Fruit fly (Drosophila melanogaster) whole organism, embryonic: ENCODE measurements around the gene CG3740.

Experiments used
- Blimp-1 ChIP-seq: fragments of 200-800 bp; sonication (Bioruptor generic); optimal IDR thresholded peaks from 3 replicates; lab custom pipeline; 2018; ENCODE audit warnings: missing biosample characterization, missing genetic modification characterization, mild to moderate bottlenecking, moderate library complexity, missing genetic modification reagents
- CG10147 ChIP-seq: fragments of 200-800 bp; sonication (Bioruptor generic); optimal IDR thresholded peaks from 2 replicates; lab custom pipeline; 2019; ENCODE audit warnings: missing biosample characterization, mild to moderate bottlenecking, missing genetic modification characterization, moderate library complexity
- CG10979 ChIP-seq: fragments of 200-800 bp; sonication (Bioruptor generic); optimal IDR thresholded peaks from 2 replicates; lab custom pipeline; 2018; ENCODE audit warnings: missing biosample characterization, mild to moderate bottlenecking, missing genetic modification characterization, moderate library complexity
- CG11085 ChIP-seq: fragments of 200-800 bp; sonication (Bioruptor generic); IDR thresholded peaks from 2 replicates; pipeline ENCODE4 v1.3.6; 2022; ENCODE audit warnings: missing biosample characterization, missing genetic modification characterization
- CG1602 ChIP-seq: fragments of 200-800 bp; sonication (Bioruptor generic); optimal IDR thresholded peaks from 3 replicates; lab custom pipeline; 2016; ENCODE audit warnings: missing biosample characterization, missing genetic modification characterization
- CG2129 ChIP-seq: fragments of 200-800 bp; sonication (Bioruptor generic); IDR thresholded peaks from 2 replicates; pipeline ENCODE4 v1.3.6; 2022; ENCODE audit warnings: missing biosample characterization, missing genetic modification characterization; ENCODE audit not compliant: partially characterized antibody
- CG2199 ChIP-seq: fragments of 200-800 bp; sonication (Bioruptor generic); IDR thresholded peaks from 3 replicates; pipeline ENCODE4 v1.3.6; 2022; ENCODE audit warnings: missing biosample characterization, missing genetic modification characterization
- CG4360 ChIP-seq: fragments of 200-800 bp; sonication (Bioruptor generic); IDR thresholded peaks from 2 replicates; pipeline ENCODE4 v1.3.6; 2022; ENCODE audit warnings: missing biosample characterization, missing genetic modification characterization
- CG4730 ChIP-seq: fragments of 200-800 bp; sonication (Bioruptor generic); IDR thresholded peaks from 2 replicates; pipeline ENCODE4 v1.3.6; 2022; ENCODE audit warnings: missing biosample characterization, missing genetic modification characterization
- CG7357 ChIP-seq: fragments of 200-800 bp; sonication (Bioruptor generic); IDR thresholded peaks from 3 replicates; pipeline ENCODE4 v1.3.6; 2022; ENCODE audit warnings: missing biosample characterization, missing genetic modification characterization
- CG7786 ChIP-seq: fragments of 200-800 bp; sonication (Bioruptor generic); optimal IDR thresholded peaks from 2 replicates; lab custom pipeline; 2016; ENCODE audit warnings: missing biosample characterization, missing genetic modification characterization
- CG8944 ChIP-seq: fragments of 200-800 bp; sonication (Bioruptor generic); optimal IDR thresholded peaks from 3 replicates; lab custom pipeline; 2016; ENCODE audit warnings: missing biosample characterization, missing genetic modification characterization
- CG9797 ChIP-seq: fragments of 200-800 bp; sonication (Bioruptor generic); optimal IDR thresholded peaks from 3 replicates; lab custom pipeline; 2018; ENCODE audit warnings: missing biosample characterization, mild to moderate bottlenecking, missing genetic modification characterization
- Dad ChIP-seq: fragments of 200-800 bp; sonication (Bioruptor generic); optimal IDR thresholded peaks from 3 replicates; lab custom pipeline; 2016; ENCODE audit warnings: missing biosample characterization, missing genetic modification characterization
- Doc2 ChIP-seq: fragments of 200-800 bp; sonication (Bioruptor generic); IDR thresholded peaks from 2 replicates; pipeline ENCODE4 v1.3.6; 2022; ENCODE audit warnings: missing biosample characterization, missing genetic modification characterization
- Doc3 ChIP-seq: fragments of 200-800 bp; sonication (Bioruptor generic); IDR thresholded peaks from 3 replicates; pipeline ENCODE4 v1.3.6; 2022; ENCODE audit warnings: missing biosample characterization, missing genetic modification characterization; ENCODE audit not compliant: partially characterized antibody
- E2f2 ChIP-seq: fragments of 200-800 bp; sonication (Bioruptor generic); IDR thresholded peaks from 2 replicates; pipeline ENCODE4 v1.3.6; 2022; ENCODE audit warnings: missing biosample characterization, missing genetic modification characterization
- Ets65A ChIP-seq: fragments of 200-800 bp; sonication (Bioruptor generic); peaks from one replicate; lab custom pipeline; 2016; ENCODE audit warnings: missing biosample characterization, missing genetic modification characterization
- Jarid2 ChIP-seq: fragments of 200-800 bp; sonication (Bioruptor generic); optimal IDR thresholded peaks from 3 replicates; lab custom pipeline; 2017; ENCODE audit warnings: mild to moderate bottlenecking, missing biosample characterization, missing genetic modification reagents, missing genetic modification characterization
- MTF-1 ChIP-seq: fragments of 200-800 bp; sonication (Bioruptor generic); optimal IDR thresholded peaks from 2 replicates; lab custom pipeline; 2018; ENCODE audit warnings: missing biosample characterization, mild to moderate bottlenecking, missing genetic modification characterization, borderline replicate concordance
- NFAT ChIP-seq: fragments of 200-800 bp; sonication (Bioruptor generic); IDR thresholded peaks from 2 replicates; pipeline ENCODE4 v1.3.6; 2022; ENCODE audit warnings: missing biosample characterization, missing genetic modification characterization
- Neu2 ChIP-seq: fragments of 200-800 bp; sonication (Bioruptor generic); optimal IDR thresholded peaks from 3 replicates; lab custom pipeline; 2016; ENCODE audit warnings: missing biosample characterization, missing genetic modification characterization, borderline replicate concordance
- NfI ChIP-seq: fragments of 200-800 bp; sonication (Bioruptor generic); optimal IDR thresholded peaks from 3 replicates; lab custom pipeline; 2018; ENCODE audit warnings: missing biosample characterization, mild to moderate bottlenecking, missing genetic modification characterization, moderate library complexity
- Ravus ChIP-seq: fragments of 200-800 bp; sonication (Bioruptor generic); IDR thresholded peaks from 2 replicates; pipeline ENCODE4 v1.3.6; 2022; ENCODE audit warnings: missing biosample characterization, missing genetic modification characterization
- chn ChIP-seq: fragments of 200-800 bp; sonication (Bioruptor generic); optimal IDR thresholded peaks from 2 replicates; lab custom pipeline; 2016; ENCODE audit warnings: missing biosample characterization, missing genetic modification characterization
- ci ChIP-seq: fragments of 200-800 bp; sonication (Bioruptor generic); IDR thresholded peaks from 3 replicates; pipeline ENCODE4 v1.3.6; 2022; ENCODE audit warnings: missing biosample characterization, missing genetic modification characterization
- crc ChIP-seq: fragments of 200-800 bp; sonication (Bioruptor generic); optimal IDR thresholded peaks from 2 replicates; lab custom pipeline; 2016; ENCODE audit warnings: missing biosample characterization, missing genetic modification characterization
- disco-r ChIP-seq: fragments of 200-800 bp; sonication (Bioruptor generic); optimal IDR thresholded peaks from 2 replicates; lab custom pipeline; 2016; ENCODE audit warnings: missing biosample characterization, missing genetic modification characterization
- esg ChIP-seq: fragments of 200-800 bp; sonication (Bioruptor generic); conservative IDR thresholded peaks from 2 replicates; pipeline ENCODE4 v1.3.6; 2022; ENCODE audit warnings: missing biosample characterization, missing genetic modification characterization
- fd96Cb ChIP-seq: fragments of 200-800 bp; sonication (Bioruptor generic); optimal IDR thresholded peaks from 2 replicates; lab custom pipeline; 2018; ENCODE audit warnings: missing biosample characterization, mild to moderate bottlenecking, missing genetic modification characterization, moderate library complexity
- fru ChIP-seq: fragments of >200 bp; optimal IDR thresholded peaks from 2 replicates; lab custom pipeline; 2017
- ftz-f1 ChIP-seq: fragments of 200-800 bp; sonication (Bioruptor generic); optimal IDR thresholded peaks from 2 replicates; lab custom pipeline; 2016; ENCODE audit warnings: missing biosample characterization, missing genetic modification characterization
- gce ChIP-seq: fragments of 200-800 bp; sonication (Bioruptor generic); IDR thresholded peaks from 3 replicates; pipeline ENCODE4 v1.3.6; 2022; ENCODE audit warnings: missing biosample characterization, missing genetic modification characterization
- hb ChIP-seq: fragments of 200-800 bp; sonication (Bioruptor generic); IDR thresholded peaks from 3 replicates; pipeline ENCODE4 v1.3.6; 2022; ENCODE audit warnings: missing biosample characterization, missing genetic modification characterization; ENCODE audit not compliant: partially characterized antibody
- klu ChIP-seq: fragments of 200-800 bp; sonication (Bioruptor generic); IDR thresholded peaks from 2 replicates; pipeline ENCODE4 v1.3.6; 2022; ENCODE audit warnings: missing biosample characterization, missing genetic modification characterization
- mirr ChIP-seq: fragments of 200-800 bp; sonication (Bioruptor generic); optimal IDR thresholded peaks from 3 replicates; lab custom pipeline; 2018; ENCODE audit warnings: missing biosample characterization, mild to moderate bottlenecking, missing genetic modification characterization
- mld ChIP-seq: fragments of 200-800 bp; sonication (Bioruptor generic); IDR thresholded peaks from 3 replicates; pipeline ENCODE4 v1.3.6; 2022; ENCODE audit warnings: missing biosample characterization, missing genetic modification characterization; ENCODE audit not compliant: partially characterized antibody
- nmo ChIP-seq: fragments of 200-800 bp; sonication (Bioruptor generic); optimal IDR thresholded peaks from 2 replicates; lab custom pipeline; 2018; ENCODE audit warnings: missing biosample characterization, mild to moderate bottlenecking, missing genetic modification characterization, moderate library complexity
- pb ChIP-seq: fragments of 200-800 bp; sonication (Bioruptor generic); optimal IDR thresholded peaks from 3 replicates; lab custom pipeline; 2016; ENCODE audit warnings: missing biosample characterization, missing genetic modification characterization
- sd ChIP-seq: fragments of 200-800 bp; sonication (Bioruptor generic); optimal IDR thresholded peaks from 3 replicates; lab custom pipeline; 2018; ENCODE audit warnings: missing biosample characterization, mild to moderate bottlenecking, missing genetic modification characterization, moderate library complexity
- sens-2 ChIP-seq: fragments of 200-800 bp; sonication (Bioruptor generic); IDR thresholded peaks from 2 replicates; pipeline ENCODE4 v1.3.6; 2022; ENCODE audit warnings: missing biosample characterization, missing genetic modification characterization
- sim ChIP-seq: fragments of 200-800 bp; sonication (Bioruptor generic); IDR thresholded peaks from 2 replicates; pipeline ENCODE4 v1.3.6; 2022; ENCODE audit warnings: missing biosample characterization, missing genetic modification characterization
- sisA ChIP-seq: fragments of 200-800 bp; sonication (Bioruptor generic); IDR thresholded peaks from 2 replicates; pipeline ENCODE4 v1.3.6; 2022; ENCODE audit warnings: missing biosample characterization, missing genetic modification characterization
- sr ChIP-seq: fragments of 200-800 bp; sonication (Bioruptor generic); IDR thresholded peaks from 3 replicates; pipeline ENCODE4 v1.3.6; 2022; ENCODE audit warnings: missing biosample characterization, missing genetic modification characterization
- ssp ChIP-seq: fragments of 200-800 bp; sonication (Bioruptor generic); IDR thresholded peaks from 2 replicates; pipeline ENCODE4 v1.3.6; 2022; ENCODE audit warnings: missing biosample characterization, missing genetic modification characterization

CG3740 gene

DNA sequence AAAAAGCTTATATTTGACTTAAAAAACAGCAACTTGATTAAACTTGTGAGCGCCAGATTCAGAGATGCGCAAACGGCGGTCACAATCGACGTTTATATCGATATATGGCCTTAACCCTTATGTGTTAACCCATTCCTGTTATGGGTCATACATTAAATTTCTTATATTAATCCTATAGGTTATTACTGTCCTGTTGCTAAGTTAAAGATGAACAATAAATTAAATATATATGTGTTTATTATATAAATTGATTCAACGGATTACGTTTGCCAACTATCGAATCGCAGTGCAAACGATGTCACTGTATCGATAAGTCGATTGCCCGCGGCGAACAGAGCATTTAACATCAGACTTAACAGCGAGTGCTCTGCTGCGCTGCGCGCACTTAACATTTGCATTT, at the start of gene CG3740, which contains the start of gene hfw (continued):
- no peak for TF ChIP-seq Neu2 (GFP tag; lab: Kevin White, UChicago)
- TF ChIP-seq CG9797 (GFP tag; lab: Kevin White, UChicago): no peak
- peak; percentile 69 for TF ChIP-seq CG7357 (GFP tag; lab: Robert Waterston, UW)
- TF ChIP-seq NFAT: peak; percentile 66
- TF ChIP-seq Dad (GFP tag; lab: Kevin White, UChicago): no peak
- TF ChIP-seq sens-2 (GFP tag; lab: Robert Waterston, UW): no peak
- no peak for TF ChIP-seq MTF-1 (GFP tag; lab: Kevin White, UChicago)
- peak; percentile 12; the same call in 1 of the 2 replicates for TF ChIP-seq Ravus
- TF ChIP-seq Jarid2 (GFP tag; lab: Kevin White, UChicago): no peak
- peak; percentile 67 for TF ChIP-seq CG11085
- TF ChIP-seq NfI (GFP tag; lab: Kevin White, UChicago): peak; percentile 68
- TF ChIP-seq sd: no peak
- no peak for TF ChIP-seq fru (lab: Kevin White, UChicago)
- peak; percentile 55 for TF ChIP-seq CG10979 (tag; lab: Kevin White, UChicago)
- no peak for TF ChIP-seq Doc2 (GFP tag; lab: Robert Waterston, UW)
- peak; percentile 52; the same call in 1 of the 3 replicates for TF ChIP-seq mld (GFP tag; lab: Robert Waterston, UW)
- peak; percentile 85 for TF ChIP-seq Doc3 (GFP tag; lab: Robert Waterston, UW)
- TF ChIP-seq sisA (GFP tag; lab: Robert Waterston, UW): peak; percentile 78
- TF ChIP-seq sr: no peak
- peak; percentile 67 for TF ChIP-seq E2f2 (GFP tag; lab: Robert Waterston, UW)
- peak; percentile 88 for TF ChIP-seq CG2129 (GFP tag; lab: Robert Waterston, UW)
- no peak for TF ChIP-seq Blimp-1 (GFP tag; lab: Kevin White, UChicago)
- TF ChIP-seq nmo (GFP tag; lab: Kevin White, UChicago): peak; percentile 85
- peak; percentile 77 for TF ChIP-seq CG1602 (GFP tag; lab: Kevin White, UChicago)
- TF ChIP-seq disco-r: no peak
- TF ChIP-seq esg (GFP tag; lab: Robert Waterston, UW): peak; percentile 73
- TF ChIP-seq mirr (GFP tag; lab: Kevin White, UChicago): no peak
- TF ChIP-seq hb: peak; percentile 84; the same call in 2 of the 3 replicates

DNA sequence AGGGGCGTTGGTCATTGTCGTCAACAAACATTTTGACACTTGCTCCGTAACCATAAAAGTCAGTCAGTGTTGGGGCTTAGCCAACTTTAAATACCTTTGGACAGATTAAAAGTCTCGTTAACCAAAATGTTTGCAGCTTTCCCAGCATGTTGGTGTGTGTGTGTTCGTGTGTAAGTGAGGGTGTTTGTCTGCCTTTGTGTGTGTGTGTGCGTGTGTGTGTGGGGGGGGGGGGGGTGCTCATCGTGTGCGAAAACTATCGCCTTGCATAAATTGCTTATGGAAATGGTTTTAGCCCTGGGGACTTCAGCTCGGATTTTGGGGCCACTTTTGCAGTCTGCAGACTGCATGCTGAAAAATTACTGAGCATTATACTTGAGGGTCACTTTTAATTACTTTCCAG, 45.8 kb upstream of the CG3740 start:
- TF ChIP-seq Ets65A (peak; percentile 39), CG4730 (GFP tag; lab: Robert Waterston, UW) (no peak), CG2199 (no peak), crc (GFP tag; lab: Kevin White, UChicago) (no peak), ftz-f1 (GFP tag; lab: Kevin White, UChicago) (no peak), fd96Cb (tag; lab: Kevin White, UChicago) (no peak), hb (no peak), pb (GFP tag; lab: Kevin White, UChicago) (no peak)

DNA sequence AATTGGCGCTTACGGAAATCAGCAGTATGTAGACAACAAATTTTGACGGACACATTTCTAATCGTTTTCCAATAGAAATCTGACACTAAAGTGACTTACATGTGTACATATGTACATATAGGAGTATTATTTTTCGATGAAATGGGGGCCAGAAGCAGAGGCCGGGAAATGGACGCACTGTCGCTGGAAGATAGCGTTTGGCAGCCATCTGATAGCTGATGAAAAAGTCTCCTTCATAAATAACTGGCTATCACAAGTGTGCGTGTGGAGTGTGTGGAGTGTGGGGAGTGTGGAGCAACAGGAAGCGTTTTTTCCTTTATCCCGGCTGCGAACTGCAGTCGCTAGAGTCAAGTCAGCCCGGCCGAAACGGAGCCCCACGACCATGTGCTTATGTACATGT, 41.0 kb upstream of the CG3740 start, which contains the start of gene CG3795:
TSS of gene CG3795 (minus strand) at position 101 of the 400 bp plus-strand sequence.
- no peak for TF ChIP-seq chn (GFP tag; lab: Kevin White, UChicago)
- no peak for TF ChIP-seq CG4360 (GFP tag; lab: Robert Waterston, UW)
- TF ChIP-seq gce (GFP tag; lab: Robert Waterston, UW): no peak
- no peak for TF ChIP-seq CG7786
- no peak for TF ChIP-seq CG10147 (GFP tag; lab: Kevin White, UChicago)
- no peak for TF ChIP-seq E2f2 (GFP tag; lab: Robert Waterston, UW)
- no peak for TF ChIP-seq ci (GFP tag; lab: Robert Waterston, UW)
- TF ChIP-seq sim: no peak
- no peak for TF ChIP-seq ssp (GFP tag; lab: Robert Waterston, UW)
- TF ChIP-seq klu: no peak
- no peak for TF ChIP-seq CG8944 (GFP tag; lab: Kevin White, UChicago)
